Fruit fly (Drosophila melanogaster) whole organism, prepupa: ENCODE measurements around the gene NimB2.

Experiments used
- CG16779 ChIP-seq: fragments of 200-800 bp; sonication (Bioruptor generic); optimal IDR thresholded peaks from 3 replicates; lab custom pipeline; 2017; ENCODE audit warnings: missing biosample characterization, mild to moderate bottlenecking, missing genetic modification characterization
- CG6276 ChIP-seq: fragments of 200-800 bp; sonication (Bioruptor generic); optimal IDR thresholded peaks from 2 replicates; lab custom pipeline; 2017; ENCODE audit warnings: missing biosample characterization, mild to moderate bottlenecking, missing genetic modification characterization
- ss ChIP-seq, 2 experiments: fragments of 200-800 bp; sonication (Bioruptor generic); optimal IDR thresholded peaks; 2 replicates in 1 of 2; 3 replicates in 1 of 2; lab custom pipeline; 2017 to 2018; ENCODE audit warnings: mild to moderate bottlenecking in 2 of 2, missing biosample characterization in 2 of 2, missing genetic modification characterization in 2 of 2, moderate library complexity in 1 of 2

DNA sequence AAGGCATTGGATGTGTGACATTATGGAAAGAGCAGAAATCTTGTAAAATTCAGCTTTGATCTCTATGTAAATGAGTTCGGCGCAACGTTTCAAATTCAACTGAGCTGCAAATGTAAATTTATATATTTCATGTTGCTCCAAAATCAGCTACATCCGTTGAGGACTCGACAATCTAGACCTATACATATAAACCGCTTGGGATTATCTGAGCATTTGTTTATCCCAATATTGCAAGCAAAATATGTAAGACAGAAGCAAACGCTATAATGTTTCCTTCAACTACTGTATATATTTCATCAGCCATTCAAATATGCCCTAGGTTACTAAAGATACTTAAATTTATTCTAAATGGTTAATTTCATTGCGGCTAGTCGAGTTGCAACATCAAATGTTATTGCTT lies 9.9 kb upstream of the NimB2 start, which contains the start of gene NimC1:
- TF ChIP-seq ss (GFP tag; optimal IDR thresholded peaks at IDR 0.05; lab: Kevin White, UChicago) (no peak), CG6276 (GFP tag; lab: Kevin White, UChicago) (no peak), CG16779 (no peak)
